Fruit fly (Drosophila melanogaster) S2 (cell line): ENCODE measurements around the gene beat-Ic.

Experiments
- CG8478 ChIP-seq: fragments of >200 bp; optimal IDR thresholded peaks from 2 replicates; lab custom pipeline; 2018
- CTCF ChIP-seq, 2 experiments: fragments of >200 bp; optimal IDR thresholded peaks; 2 replicates each; lab custom pipeline; 2018

Gene beat-Ic

dm6 chr2L:16000199-16000598 is at the start of gene beat-Ic:
TSS of gene beat-Ic (plus strand) at chr2L:16000291.
- TF ChIP-seq CG8478 (no peak), CTCF (optimal IDR thresholded peaks at IDR 0.05; lab: Kevin White, UChicago) (no peak)

dm6 chr2L:15957558-15957957 is 42.5 kb upstream of the beat-Ic start, which contains the start of gene CG18063:
TSS of gene CG18063 (plus strand) at chr2L:15957858.
- no peak for TF ChIP-seq CG8478
- no peak for TF ChIP-seq CTCF (optimal IDR thresholded peaks at IDR 0.05; lab: Kevin White, UChicago)

- no peak for TF ChIP-seq CTCF (optimal IDR thresholded peaks at IDR 0.05; lab: Kevin White, UChicago)
- TF ChIP-seq CG8478 = no peak
These were observed 37.8 kb upstream of the beat-Ic start, which contains the start of gene beat-Ib for dm6 chr2L:15962335-15962734. TSS of gene beat-Ib (minus strand) at chr2L:15962435.

- TF ChIP-seq CTCF (optimal IDR thresholded peaks at IDR 0.05; lab: Kevin White, UChicago) = no peak
- no peak for TF ChIP-seq CG8478
These were observed 20.9 kb upstream of the beat-Ic start, which contains the start of gene CG10839 for dm6 chr2L:15979186-15979585. TSS of gene CG10839 (plus strand) at chr2L:15979486.

- TF ChIP-seq CTCF (optimal IDR thresholded peaks at IDR 0.05; lab: Kevin White, UChicago) = no peak
- no peak for TF ChIP-seq CG8478
These were observed 3.5 kb downstream of the beat-Ic start, which contains the start of gene CG34167 for dm6 chr2L:16003541-16003940. TSS of gene CG34167 (minus strand) at chr2L:16003641.

dm6 chr2L:16004025-16004424 is 3.9 kb downstream of the beat-Ic start, which contains the start of the genes CG13245 and CG43816:
TSS of gene CG13245 (plus strand) at chr2L:16004325.
TSS of gene CG43816 (plus strand) at chr2L:16004325.
- TF ChIP-seq CTCF (optimal IDR thresholded peaks at IDR 0.05; lab: Kevin White, UChicago) = no peak
- no peak for TF ChIP-seq CG8478

- TF ChIP-seq CG8478 = no peak
These were observed 6.1 kb downstream of the beat-Ic start, which contains the start of gene CG31820 for dm6 chr2L:16006179-16006578. TSS of gene CG31820 (minus strand) at chr2L:16006279.

dm6 chr2L:16026693-16027092 is 26.6 kb downstream of the beat-Ic start:
- TF ChIP-seq CTCF (optimal IDR thresholded peaks at IDR 0.05; lab: Kevin White, UChicago) (peak; percentile 17 to 59), CG8478 (no peak)

dm6 chr2L:16040255-16040654 is 40.2 kb downstream of the beat-Ic start:
- no peak for TF ChIP-seq CTCF (optimal IDR thresholded peaks at IDR 0.05; lab: Kevin White, UChicago)
- TF ChIP-seq CG8478 = no peak

- TF ChIP-seq CG8478 = no peak
- TF ChIP-seq CTCF (optimal IDR thresholded peaks at IDR 0.05; lab: Kevin White, UChicago) = no peak
These were observed 41.6 kb downstream of the beat-Ic start, which contains the start of the genes BicC and CG45084 for dm6 chr2L:16041727-16042126. TSS of gene BicC (plus strand) at chr2L:16042047. TSS of gene CG45084 (plus strand) at chr2L:16042047.

- TF ChIP-seq CG8478 = no peak
- TF ChIP-seq CTCF (optimal IDR thresholded peaks at IDR 0.05; lab: Kevin White, UChicago) = no peak
These were observed 42.4 kb downstream of the beat-Ic start for dm6 chr2L:16042385-16043071.

- no peak for TF ChIP-seq CG8478
- peak in 1 of 2 experiments; percentile 46 for TF ChIP-seq CTCF (optimal IDR thresholded peaks at IDR 0.05; lab: Kevin White, UChicago)
These were observed 49.6 kb downstream of the beat-Ic start, which contains the start of gene beat-Ia for dm6 chr2L:16049647-16050046. TSS of gene beat-Ia (plus strand) at chr2L:16049965.
